Fruit fly (Drosophila melanogaster) whole organism, embryonic: ENCODE measurements around the gene Pgls.

Experiments used
- Abd-B ChIP-seq: fragments of 200-800 bp; sonication (Bioruptor generic); optimal IDR thresholded peaks from 2 replicates; lab custom pipeline; 2018; ENCODE audit warnings: missing biosample characterization, mild to moderate bottlenecking, missing genetic modification characterization, moderate library complexity
- Asciz ChIP-seq: fragments of 200-800 bp; sonication (Bioruptor generic); optimal IDR thresholded peaks from 2 replicates; lab custom pipeline; 2017; ENCODE audit warnings: missing biosample characterization, mild to moderate bottlenecking, missing genetic modification characterization, missing genetic modification reagents
- Bgb ChIP-seq: fragments of 200-800 bp; sonication (Bioruptor generic); IDR thresholded peaks from 2 replicates; pipeline ENCODE4 v1.3.6; 2022; ENCODE audit warnings: missing biosample characterization, missing genetic modification characterization; ENCODE audit not compliant: partially characterized antibody
- CG10543 ChIP-seq: fragments of 200-800 bp; sonication (Bioruptor generic); optimal IDR thresholded peaks from 3 replicates; lab custom pipeline; 2017; ENCODE audit warnings: missing biosample characterization, mild to moderate bottlenecking, missing genetic modification characterization, moderate library complexity
- CG12391 ChIP-seq: fragments of 200-800 bp; sonication (Bioruptor generic); optimal IDR thresholded peaks from 3 replicates; lab custom pipeline; 2018; ENCODE audit warnings: missing biosample characterization, mild to moderate bottlenecking, missing genetic modification characterization, moderate library complexity
- CG12942 ChIP-seq: fragments of 200-800 bp; sonication (Bioruptor generic); optimal IDR thresholded peaks from 3 replicates; lab custom pipeline; 2016; ENCODE audit warnings: missing biosample characterization, missing genetic modification characterization
- CG15073 ChIP-seq: fragments of 200-800 bp; sonication (Bioruptor generic); optimal IDR thresholded peaks from 2 replicates; lab custom pipeline; 2016; ENCODE audit warnings: missing biosample characterization, missing genetic modification characterization
- CG30403 ChIP-seq: fragments of 200-800 bp; sonication (Bioruptor generic); optimal IDR thresholded peaks from 3 replicates; lab custom pipeline; 2016; ENCODE audit warnings: missing biosample characterization, missing genetic modification characterization
- CG34224 ChIP-seq: fragments of 200-800 bp; sonication (Bioruptor generic); IDR thresholded peaks from 3 replicates; pipeline ENCODE4 v1.3.6; 2022; ENCODE audit warnings: missing biosample characterization, missing genetic modification characterization; ENCODE audit not compliant: partially characterized antibody
- CG4617 ChIP-seq: fragments of 200-800 bp; sonication (Bioruptor generic); optimal IDR thresholded peaks from 3 replicates; lab custom pipeline; 2016; ENCODE audit warnings: missing biosample characterization, missing genetic modification characterization, borderline replicate concordance
- CG6689 ChIP-seq: fragments of 200-800 bp; sonication (Bioruptor generic); IDR thresholded peaks from 2 replicates; pipeline ENCODE4 v1.3.6; 2022; ENCODE audit warnings: missing biosample characterization, missing genetic modification characterization
- CG7357 ChIP-seq: fragments of 200-800 bp; sonication (Bioruptor generic); IDR thresholded peaks from 3 replicates; pipeline ENCODE4 v1.3.6; 2022; ENCODE audit warnings: missing biosample characterization, missing genetic modification characterization
- Chrac-16 ChIP-seq: fragments of 200-800 bp; sonication (Bioruptor generic); optimal IDR thresholded peaks from 3 replicates; lab custom pipeline; 2016; ENCODE audit warnings: missing biosample characterization, missing genetic modification characterization
- Deaf1 ChIP-seq: fragments of 200-800 bp; optimal IDR thresholded peaks from 3 replicates; lab custom pipeline; 2019; ENCODE audit warnings: missing biosample characterization, mild to moderate bottlenecking, missing genetic modification characterization, moderate library complexity
- E2f2 ChIP-seq: fragments of 200-800 bp; sonication (Bioruptor generic); IDR thresholded peaks from 2 replicates; pipeline ENCODE4 v1.3.6; 2022; ENCODE audit warnings: missing biosample characterization, missing genetic modification characterization
- Eip74EF ChIP-seq, 2 experiments: fragments of 200-800 bp in 1 of 2; fragments of >200 bp in 1 of 2; sonication (Bioruptor generic) in 1 of 2; optimal IDR thresholded peaks; 2 replicates each; lab custom pipeline; 2017 to 2019; ENCODE audit warnings: missing biosample characterization in 2 of 2, missing genetic modification characterization in 2 of 2, mild to moderate bottlenecking in 1 of 2, moderate library complexity in 1 of 2
- Fer1 ChIP-seq: fragments of 200-800 bp; sonication (Bioruptor generic); optimal IDR thresholded peaks from 2 replicates; lab custom pipeline; 2017; ENCODE audit warnings: missing biosample characterization, mild to moderate bottlenecking, missing genetic modification characterization
- Hey ChIP-seq: fragments of 200-800 bp; sonication (Bioruptor generic); optimal IDR thresholded peaks from 3 replicates; lab custom pipeline; 2018; ENCODE audit warnings: missing biosample characterization, mild to moderate bottlenecking, missing genetic modification characterization
- Lhr ChIP-seq: fragments of 200-800 bp; sonication (Bioruptor generic); optimal IDR thresholded peaks from 3 replicates; lab custom pipeline; 2017; ENCODE audit warnings: mild to moderate bottlenecking, missing biosample characterization, missing genetic modification reagents, missing genetic modification characterization
- MTF-1 ChIP-seq: fragments of 200-800 bp; sonication (Bioruptor generic); optimal IDR thresholded peaks from 2 replicates; lab custom pipeline; 2018; ENCODE audit warnings: missing biosample characterization, mild to moderate bottlenecking, missing genetic modification characterization, borderline replicate concordance
- Med ChIP-seq: fragments of 200-800 bp; sonication (Bioruptor generic); peaks from one replicate; lab custom pipeline; 2016; ENCODE audit warnings: missing biosample characterization, missing genetic modification characterization, mild to moderate bottlenecking, inconsistent platforms, moderate library complexity
- NK7.1 ChIP-seq: fragments of 200-800 bp; sonication (Bioruptor generic); optimal IDR thresholded peaks from 3 replicates; lab custom pipeline; 2016; ENCODE audit warnings: missing biosample characterization, missing genetic modification characterization
- Side ChIP-seq: fragments of 200-800 bp; sonication (Bioruptor generic); optimal IDR thresholded peaks from 2 replicates; lab custom pipeline; 2016; ENCODE audit warnings: missing biosample characterization, missing genetic modification characterization
- Sry-β ChIP-seq: fragments of 200-800 bp; sonication (Bioruptor generic); optimal IDR thresholded peaks from 2 replicates; lab custom pipeline; 2018; ENCODE audit warnings: missing biosample characterization, mild to moderate bottlenecking, missing genetic modification characterization, moderate library complexity
- Trl ChIP-seq, 3 experiments: fragments of >200 bp in 2 of 3; fragments of 200-800 bp in 1 of 3; sonication (Bioruptor generic) in 1 of 3; optimal IDR thresholded peaks; 2 replicates in 1 of 3; 3 replicates in 2 of 3; lab custom pipeline; 2016 to 2017; ENCODE audit warnings: missing biosample characterization in 1 of 3, missing genetic modification characterization in 1 of 3
- Xbp1 ChIP-seq: fragments of 200-800 bp; sonication (Bioruptor generic); optimal IDR thresholded peaks from 3 replicates; lab custom pipeline; 2016; ENCODE audit warnings: missing biosample characterization, mild to moderate bottlenecking, missing genetic modification characterization
- ac ChIP-seq: fragments of 200-800 bp; sonication (Bioruptor generic); optimal IDR thresholded peaks from 3 replicates; lab custom pipeline; 2017; ENCODE audit warnings: missing biosample characterization, mild to moderate bottlenecking, missing genetic modification characterization
- ap ChIP-seq: fragments of 200-800 bp; sonication (Bioruptor generic); IDR thresholded peaks from 2 replicates; pipeline ENCODE4 v1.3.6; 2022; ENCODE audit warnings: missing biosample characterization, missing genetic modification characterization
- chm ChIP-seq: fragments of 200-800 bp; sonication (Bioruptor generic); IDR thresholded peaks from 2 replicates; pipeline ENCODE4 v1.3.6; 2022; ENCODE audit warnings: missing biosample characterization, missing genetic modification characterization
- cwo ChIP-seq: fragments of 200-800 bp; sonication (Bioruptor generic); optimal IDR thresholded peaks from 3 replicates; lab custom pipeline; 2017; ENCODE audit warnings: missing biosample characterization, missing genetic modification characterization, mild to moderate bottlenecking, moderate library complexity, missing genetic modification reagents
- emc ChIP-seq: fragments of 200-800 bp; sonication (Bioruptor generic); optimal IDR thresholded peaks from 2 replicates; lab custom pipeline; 2016; ENCODE audit warnings: missing biosample characterization, missing genetic modification characterization
- exex ChIP-seq: fragments of 200-800 bp; sonication (Bioruptor generic); optimal IDR thresholded peaks from 4 replicates; lab custom pipeline; 2018; ENCODE audit warnings: missing biosample characterization, mild to moderate bottlenecking, missing genetic modification characterization, moderate library complexity
- grn ChIP-seq: fragments of 200-800 bp; sonication (Bioruptor generic); optimal IDR thresholded peaks from 3 replicates; lab custom pipeline; 2017; ENCODE audit warnings: missing biosample characterization, missing genetic modification characterization
- gro ChIP-seq: fragments of 200-800 bp; sonication (Bioruptor generic); optimal IDR thresholded peaks from 2 replicates; lab custom pipeline; 2016; ENCODE audit warnings: missing biosample characterization, missing genetic modification characterization
- ind ChIP-seq: fragments of 200-800 bp; sonication (Bioruptor generic); optimal IDR thresholded peaks from 3 replicates; lab custom pipeline; 2016; ENCODE audit warnings: missing biosample characterization, missing genetic modification characterization
- jigr1 ChIP-seq: fragments of 200-800 bp; sonication (Bioruptor generic); IDR thresholded peaks from 3 replicates; pipeline ENCODE4 v1.3.6; 2022; ENCODE audit warnings: missing biosample characterization, missing genetic modification characterization
- lbe ChIP-seq: fragments of 200-800 bp; sonication (Bioruptor generic); optimal IDR thresholded peaks from 2 replicates; lab custom pipeline; 2016; ENCODE audit warnings: missing biosample characterization, mild to moderate bottlenecking, missing genetic modification characterization
- lilli ChIP-seq: fragments of 200-800 bp; sonication (Bioruptor generic); optimal IDR thresholded peaks from 3 replicates; lab custom pipeline; 2016; ENCODE audit warnings: missing biosample characterization, missing genetic modification characterization
- ro ChIP-seq: fragments of 200-800 bp; sonication (Bioruptor generic); IDR thresholded peaks from 2 replicates; pipeline ENCODE4 v1.3.6; 2022; ENCODE audit warnings: missing biosample characterization, missing genetic modification characterization
- row ChIP-seq: fragments of 200-800 bp; sonication (Bioruptor generic); IDR thresholded peaks from 3 replicates; pipeline ENCODE4 v1.3.6; 2022; ENCODE audit warnings: missing biosample characterization, missing genetic modification characterization
- run ChIP-seq: fragments of 200-800 bp; sonication (Bioruptor generic); optimal IDR thresholded peaks from 3 replicates; lab custom pipeline; 2018; ENCODE audit warnings: missing biosample characterization, mild to moderate bottlenecking, missing genetic modification characterization
- scrt ChIP-seq: fragments of 200-800 bp; sonication (Bioruptor generic); optimal IDR thresholded peaks from 2 replicates; lab custom pipeline; 2018; ENCODE audit warnings: missing biosample characterization, mild to moderate bottlenecking, missing genetic modification characterization, moderate library complexity
- sd ChIP-seq: fragments of 200-800 bp; sonication (Bioruptor generic); optimal IDR thresholded peaks from 3 replicates; lab custom pipeline; 2018; ENCODE audit warnings: missing biosample characterization, mild to moderate bottlenecking, missing genetic modification characterization, moderate library complexity
- sug ChIP-seq: fragments of 200-800 bp; optimal IDR thresholded peaks from 2 replicates; lab custom pipeline; 2019; ENCODE audit warnings: missing biosample characterization, mild to moderate bottlenecking, missing genetic modification characterization, moderate library complexity
- tna ChIP-seq: fragments of 200-800 bp; sonication (Bioruptor generic); IDR thresholded peaks from 2 replicates; pipeline ENCODE4 v1.3.6; 2022; ENCODE audit warnings: missing biosample characterization, missing genetic modification characterization; ENCODE audit not compliant: partially characterized antibody
- twi ChIP-seq: fragments of 200-800 bp; optimal IDR thresholded peaks from 2 replicates; lab custom pipeline; 2019; ENCODE audit warnings: missing biosample characterization, mild to moderate bottlenecking, missing genetic modification characterization, moderate library complexity
- vnd ChIP-seq: fragments of 200-800 bp; sonication (Bioruptor generic); IDR thresholded peaks from 3 replicates; pipeline ENCODE4 v1.3.6; 2022; ENCODE audit warnings: missing biosample characterization, missing genetic modification characterization; ENCODE audit not compliant: partially characterized antibody

Pgls gene

DNA sequence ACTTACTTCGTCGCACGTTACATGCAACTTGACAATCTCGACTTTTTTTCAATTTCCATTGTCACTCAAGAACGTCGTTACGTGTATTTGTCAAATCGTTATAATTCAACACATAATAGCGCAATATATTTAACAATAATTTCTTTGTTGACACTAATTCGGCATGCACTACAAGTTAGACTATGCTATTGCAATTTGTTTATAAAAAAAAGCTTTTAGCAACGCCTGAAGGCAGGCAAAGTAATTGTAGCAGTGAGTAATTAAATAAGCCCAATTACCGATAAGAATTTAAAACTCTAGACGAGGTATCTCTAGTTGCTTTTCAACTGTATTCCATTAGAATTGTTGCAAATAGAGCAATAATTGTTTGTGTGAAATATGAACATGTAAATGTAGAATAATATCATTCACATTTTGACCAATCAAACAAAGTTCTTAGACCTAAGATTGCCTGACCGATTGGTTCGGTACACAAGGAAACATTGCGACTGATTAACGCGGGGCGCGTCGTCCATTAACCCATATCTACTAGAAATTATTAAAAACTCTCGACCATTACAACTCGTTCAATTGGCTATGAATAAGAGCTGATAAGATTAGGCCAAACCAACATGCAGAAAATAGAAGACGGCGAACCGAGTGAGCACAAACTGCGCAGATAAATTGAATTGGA is 6.2 kb upstream of the Pgls start (continued):
- TF ChIP-seq Lhr (GFP tag; lab: Kevin White, UChicago) = no peak
- no peak for TF ChIP-seq Hey (tag; lab: Kevin White, UChicago)
- no peak for TF ChIP-seq CG12391 (tag; lab: Kevin White, UChicago)
- TF ChIP-seq Med (GFP tag; lab: Kevin White, UChicago) = peak; percentile 39
- no peak for TF ChIP-seq CG6689
- TF ChIP-seq jigr1 = no peak
- TF ChIP-seq Abd-B = no peak
- TF ChIP-seq MTF-1 (GFP tag; lab: Kevin White, UChicago) = no peak
- TF ChIP-seq exex (tag; lab: Kevin White, UChicago) = peak; percentile 98
- TF ChIP-seq run (tag; lab: Kevin White, UChicago) = no peak
- peak; percentile 52 for TF ChIP-seq grn
- no peak for TF ChIP-seq gro
- no peak for TF ChIP-seq CG7357 (GFP tag; lab: Robert Waterston, UW)
- 0 out of 2 replicates have a peak, but pooled peaks have one; percentile 6 for TF ChIP-seq E2f2
- no peak for TF ChIP-seq Side

DNA sequence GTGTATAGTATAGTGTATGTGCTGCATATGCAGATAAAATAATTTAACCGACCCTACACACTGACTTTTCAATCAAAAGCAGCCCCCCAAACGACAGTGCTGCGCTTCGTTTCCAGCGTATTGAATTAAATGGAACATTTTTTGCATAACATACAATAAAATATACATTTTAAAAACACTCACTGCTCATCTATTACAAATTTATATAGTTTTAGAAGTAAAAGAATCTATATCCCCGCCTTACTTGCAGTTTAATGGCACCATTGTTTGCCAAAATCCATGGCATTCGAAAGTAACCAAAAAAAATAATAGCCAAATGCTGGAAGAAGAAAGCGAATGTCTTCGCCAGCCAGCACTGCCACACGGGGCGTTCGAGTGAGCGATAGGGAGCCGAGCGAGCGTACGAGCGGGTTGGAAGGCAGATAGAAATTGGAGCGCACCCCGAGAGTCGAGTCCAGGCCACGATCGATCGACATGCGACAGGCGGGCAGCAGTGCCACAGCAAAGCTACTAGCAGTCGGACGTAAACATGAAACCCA is 5.5 kb upstream of the Pgls start, which contains the start of gene CG15209:
TSS of gene CG15209 (plus strand) at position 489 of the 539 bp plus-strand sequence.
- TF ChIP-seq twi (tag; lab: Kevin White, UChicago) = no peak
- TF ChIP-seq CG10543 = peak; percentile 13
- TF ChIP-seq row = 0 out of 3 replicates have a peak, but pooled peaks have one; percentile 11
- no peak for TF ChIP-seq ind (GFP tag; lab: Kevin White, UChicago)
- peak; percentile 11 for TF ChIP-seq sug
- TF ChIP-seq Deaf1 (tag; lab: Kevin White, UChicago) = peak; percentile 75
- peak; percentile 79 for TF ChIP-seq Sry-β
- TF ChIP-seq Med (GFP tag; lab: Kevin White, UChicago) = peak; percentile 2

- no peak for TF ChIP-seq CG34224
- TF ChIP-seq Chrac-16 (GFP tag; lab: Kevin White, UChicago) = no peak
- no peak for TF ChIP-seq emc (GFP tag; lab: Kevin White, UChicago)
- no peak for TF ChIP-seq Xbp1 (GFP tag; lab: Kevin White, UChicago)
- TF ChIP-seq Bgb = no peak
- TF ChIP-seq cwo (GFP tag; lab: Kevin White, UChicago) = peak; percentile 54
- no peak for TF ChIP-seq tna (GFP tag; lab: Robert Waterston, UW)
- TF ChIP-seq NK7.1 = no peak
- no peak for TF ChIP-seq CG15073 (GFP tag; lab: Kevin White, UChicago)
- no peak for TF ChIP-seq scrt (GFP tag; lab: Kevin White, UChicago)
- peak; percentile 40; the same call in 1 of the 3 replicates for TF ChIP-seq vnd (GFP tag; lab: Robert Waterston, UW)
- no peak for TF ChIP-seq ac (GFP tag; lab: Kevin White, UChicago)
- no peak for TF ChIP-seq Eip74EF (GFP tag; optimal IDR thresholded peaks at IDR 0.05; lab: Kevin White, UChicago)
- TF ChIP-seq Hey (tag; lab: Kevin White, UChicago) = peak; percentile 100
- no peak for TF ChIP-seq CG30403 (GFP tag; lab: Kevin White, UChicago)
- TF ChIP-seq Fer1 (GFP tag; lab: Kevin White, UChicago) = no peak
- TF ChIP-seq Asciz (GFP tag; lab: Kevin White, UChicago) = no peak
- TF ChIP-seq CG4617 = no peak
- TF ChIP-seq sd (tag; lab: Kevin White, UChicago) = peak; percentile 3
- TF ChIP-seq lilli = no peak
- no peak for TF ChIP-seq CG12942 (GFP tag; lab: Kevin White, UChicago)
- no peak for TF ChIP-seq ap (GFP tag; lab: Robert Waterston, UW)
- no peak for TF ChIP-seq chm (GFP tag; lab: Robert Waterston, UW)
- TF ChIP-seq ro (GFP tag; lab: Robert Waterston, UW) = no peak
- no peak for TF ChIP-seq lbe
- no peak for TF ChIP-seq Trl (optimal IDR thresholded peaks at IDR 0.05; lab: Kevin White, UChicago)
- TF ChIP-seq Trl (GFP tag; optimal IDR thresholded peaks at IDR 0.05; lab: Kevin White, UChicago) = no peak
Measured at dm6 chrX:10844807-10845206, 2.4 kb upstream of the Pgls start, which contains the start of gene CG32669. CG32669 (minus strand) TSS chrX:10845081.
